Worm (Caenorhabditis elegans) whole organism, late embryonic: ENCODE measurements around the gene fbxa-154.
"Not testable (repeated sequence)": the region's sequence is repeated elsewhere in the genome, so short reads cannot be mapped to it uniquely, and the experiment has no call there.

Experiments used
- C08G9.2 ChIP-seq: sonication (generic microtip); optimal IDR thresholded peaks from 2 replicates; lab custom pipeline; 2016; ENCODE audit warnings: mild to moderate bottlenecking, missing genetic modification characterization, moderate library complexity, missing compliant biosample characterization
- K02D7.2 ChIP-seq: sonication (generic microtip); optimal IDR thresholded peaks from 2 replicates; lab custom pipeline; 2017; ENCODE audit warnings: mild to moderate bottlenecking, missing genetic modification characterization, missing compliant biosample characterization
- T23F11.4 ChIP-seq: fragments of 200-800 bp; sonication (Bioruptor generic); optimal IDR thresholded peaks from 2 replicates; lab custom pipeline; 2018; ENCODE audit warnings: mild to moderate bottlenecking, missing genetic modification characterization, missing compliant biosample characterization
- ahr-1 ChIP-seq: sonication (generic microtip); optimal IDR thresholded peaks from 2 replicates; lab custom pipeline; 2016; ENCODE audit warnings: missing genetic modification characterization, missing compliant biosample characterization
- ama-1 ChIP-seq: fragments of 150-350 bp; optimal IDR thresholded peaks from 2 replicates; lab custom pipeline; 2014
- ceh-18 ChIP-seq: sonication (generic microtip); optimal IDR thresholded peaks from 2 replicates; lab custom pipeline; 2016; ENCODE audit warnings: missing genetic modification characterization, missing compliant biosample characterization
- ceh-2 ChIP-seq: sonication (generic microtip); optimal IDR thresholded peaks from 2 replicates; lab custom pipeline; 2016; ENCODE audit warnings: missing genotype, missing genetic modification characterization, missing compliant biosample characterization
- ceh-22 ChIP-seq: sonication (generic microtip); optimal IDR thresholded peaks from 2 replicates; lab custom pipeline; 2017; ENCODE audit warnings: missing biosample characterization, missing genetic modification characterization
- ceh-24 ChIP-seq: sonication (generic microtip); optimal IDR thresholded peaks from 2 replicates; lab custom pipeline; 2016; ENCODE audit warnings: mild to moderate bottlenecking, missing genetic modification characterization, missing compliant biosample characterization
- ceh-45 ChIP-seq: fragments of 200-800 bp; sonication (Bioruptor generic); IDR thresholded peaks from 2 replicates; pipeline ENCODE4 v1.3.6; 2022; ENCODE audit warnings: missing genetic modification reagents, missing genetic modification characterization, missing compliant biosample characterization
- ceh-48 ChIP-seq: sonication (generic microtip); optimal IDR thresholded peaks from 2 replicates; lab custom pipeline; 2016; ENCODE audit warnings: missing genetic modification characterization, inconsistent platforms, missing compliant biosample characterization
- ceh-6 ChIP-seq: fragments of 200-800 bp; sonication (Bioruptor generic); optimal IDR thresholded peaks from 2 replicates; lab custom pipeline; 2018; ENCODE audit warnings: mild to moderate bottlenecking, missing genetic modification characterization, missing compliant biosample characterization
- ceh-9 ChIP-seq: sonication (generic microtip); optimal IDR thresholded peaks from 2 replicates; lab custom pipeline; 2016; ENCODE audit warnings: mild to moderate bottlenecking, missing genetic modification characterization, inconsistent platforms, missing compliant biosample characterization
- che-1 ChIP-seq: sonication (generic microtip); optimal IDR thresholded peaks from 2 replicates; lab custom pipeline; 2016; ENCODE audit warnings: mild to moderate bottlenecking, missing genetic modification characterization, missing compliant biosample characterization
- dmd-4 ChIP-seq: sonication (generic microtip); optimal IDR thresholded peaks from 2 replicates; lab custom pipeline; 2016; ENCODE audit warnings: borderline replicate concordance, missing genetic modification characterization, missing compliant biosample characterization
- ets-4 ChIP-seq: sonication (generic microtip); optimal IDR thresholded peaks from 2 replicates; lab custom pipeline; 2016; ENCODE audit warnings: missing genetic modification characterization, missing compliant biosample characterization
- hlh-13 ChIP-seq: fragments of 200-800 bp; sonication (Bioruptor generic); optimal IDR thresholded peaks from 2 replicates; lab custom pipeline; 2018; ENCODE audit warnings: mild to moderate bottlenecking, missing genetic modification characterization, missing compliant biosample characterization
- hlh-30 ChIP-seq: sonication (generic microtip); optimal IDR thresholded peaks from 2 replicates; lab custom pipeline; 2017; ENCODE audit warnings: antibody characterized with exemption, missing genetic modification characterization, missing compliant biosample characterization; ENCODE audit not compliant: insufficient read depth
- hlh-6 ChIP-seq: sonication (generic microtip); optimal IDR thresholded peaks from 2 replicates; lab custom pipeline; 2016; ENCODE audit warnings: missing genotype, missing genetic modification characterization, missing compliant biosample characterization
- hlh-8 ChIP-seq: sonication (generic microtip); optimal IDR thresholded peaks from 2 replicates; lab custom pipeline; 2016; ENCODE audit warnings: missing genotype, missing genetic modification characterization, missing compliant biosample characterization
- madf-2 ChIP-seq: sonication (generic microtip); optimal IDR thresholded peaks from 2 replicates; lab custom pipeline; 2017; ENCODE audit warnings: missing genetic modification characterization, missing compliant biosample characterization
- nfya-1 ChIP-seq: sonication (generic microtip); optimal IDR thresholded peaks from 2 replicates; lab custom pipeline; 2017; ENCODE audit warnings: missing genetic modification characterization, mild to moderate bottlenecking, missing compliant biosample characterization, antibody characterized with exemption, moderate library complexity
- nhr-11 ChIP-seq: fragments of 150-350 bp; optimal IDR thresholded peaks from 2 replicates; lab custom pipeline; 2014; ENCODE audit warnings: missing biosample characterization, missing genetic modification characterization
- pat-9 ChIP-seq: fragments of 200-800 bp; sonication (Bioruptor generic); optimal IDR thresholded peaks from 2 replicates; lab custom pipeline; 2018; ENCODE audit warnings: mild to moderate bottlenecking, missing genetic modification characterization, moderate library complexity, missing compliant biosample characterization
- pha-2 ChIP-seq: sonication (generic microtip); optimal IDR thresholded peaks from 2 replicates; lab custom pipeline; 2017; ENCODE audit warnings: mild to moderate bottlenecking, missing genetic modification characterization, missing compliant biosample characterization
- pqm-1 ChIP-seq: sonication (generic microtip); optimal IDR thresholded peaks from 2 replicates; lab custom pipeline; 2016; ENCODE audit warnings: missing genetic modification characterization, missing compliant biosample characterization
- rnt-1 ChIP-seq: sonication (generic microtip); optimal IDR thresholded peaks from 2 replicates; lab custom pipeline; 2016; ENCODE audit warnings: missing genetic modification characterization, missing compliant biosample characterization
- syd-9 ChIP-seq: sonication (generic microtip); optimal IDR thresholded peaks from 2 replicates; lab custom pipeline; 2016; ENCODE audit warnings: mild to moderate bottlenecking, missing genetic modification characterization, moderate library complexity, missing compliant biosample characterization
- tbx-2 ChIP-seq: sonication (generic microtip); optimal IDR thresholded peaks from 2 replicates; lab custom pipeline; 2016; ENCODE audit warnings: missing genetic modification characterization, missing compliant biosample characterization
- tbx-7 ChIP-seq: sonication (generic microtip); optimal IDR thresholded peaks from 2 replicates; lab custom pipeline; 2016; ENCODE audit warnings: missing genotype, missing genetic modification characterization, missing compliant biosample characterization
- unc-55 ChIP-seq: sonication (generic microtip); optimal IDR thresholded peaks from 2 replicates; lab custom pipeline; 2017; ENCODE audit warnings: missing biosample characterization, missing genetic modification reagents, missing genetic modification characterization
- unc-86 ChIP-seq: sonication (generic microtip); optimal IDR thresholded peaks from 2 replicates; lab custom pipeline; 2016; ENCODE audit warnings: missing genetic modification characterization, missing compliant biosample characterization
- ztf-16 ChIP-seq: sonication (generic microtip); optimal IDR thresholded peaks from 2 replicates; lab custom pipeline; 2017; ENCODE audit warnings: missing genetic modification characterization, missing compliant biosample characterization

The fbxa-154 gene

DNA sequence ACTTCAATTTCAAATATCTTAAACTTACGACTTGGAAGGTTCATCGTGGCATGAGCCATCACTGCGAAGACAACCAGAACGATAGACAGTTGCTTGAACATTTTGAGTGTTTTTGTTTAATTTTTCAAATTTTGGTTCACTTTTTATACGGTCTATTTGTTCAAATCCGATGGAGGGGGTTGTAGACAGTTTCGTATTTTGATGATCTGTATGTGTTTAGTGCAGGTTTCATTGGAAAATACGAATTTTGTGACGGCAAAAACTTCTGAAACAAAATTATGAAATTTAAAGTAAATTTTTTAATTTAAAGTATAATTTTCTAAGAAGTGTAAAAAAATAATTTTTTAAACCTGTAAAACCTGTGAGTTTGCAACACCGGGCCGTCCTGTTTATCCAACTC is 38.2 kb upstream of the fbxa-154 start, which contains the start of gene C55A1.4:
Gene C55A1.4 (minus strand): TSS at position 101 of the 400 bp plus-strand sequence.
- not testable (repeated sequence) for TF ChIP-seq unc-55 (GFP tag; lab: Kevin White, UChicago); syd-9 (tag; lab: Kevin White, UChicago); ceh-48

DNA sequence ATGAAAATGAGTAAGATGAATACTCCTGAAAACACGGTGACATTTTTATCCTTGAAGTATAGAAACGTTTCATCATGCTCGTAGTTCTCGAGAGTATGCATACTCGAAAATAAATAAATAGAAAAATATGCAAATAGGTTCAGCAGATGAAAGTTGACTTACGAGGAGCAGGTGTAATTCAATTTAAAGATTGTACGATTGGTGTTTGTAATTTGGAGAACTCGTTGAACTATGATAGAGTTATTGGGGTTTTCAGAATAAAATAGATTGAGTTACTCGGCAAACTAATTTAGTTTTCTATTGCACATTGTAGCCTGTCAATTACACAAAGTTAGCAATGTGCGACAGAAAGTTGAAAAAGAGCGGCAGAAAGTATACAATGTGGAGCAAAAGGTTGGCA is 33.9 kb upstream of the fbxa-154 start, which contains the start of gene srz-44:
Gene srz-44 (minus strand): TSS at position 101 of the 400 bp plus-strand sequence.
- TF ChIP-seq pqm-1 (tag; lab: Kevin White, UChicago) (no peak), K02D7.2 (tag; lab: Kevin White, UChicago) (no peak), ceh-18 (tag; lab: Kevin White, UChicago) (no peak), pha-2 (no peak)

DNA sequence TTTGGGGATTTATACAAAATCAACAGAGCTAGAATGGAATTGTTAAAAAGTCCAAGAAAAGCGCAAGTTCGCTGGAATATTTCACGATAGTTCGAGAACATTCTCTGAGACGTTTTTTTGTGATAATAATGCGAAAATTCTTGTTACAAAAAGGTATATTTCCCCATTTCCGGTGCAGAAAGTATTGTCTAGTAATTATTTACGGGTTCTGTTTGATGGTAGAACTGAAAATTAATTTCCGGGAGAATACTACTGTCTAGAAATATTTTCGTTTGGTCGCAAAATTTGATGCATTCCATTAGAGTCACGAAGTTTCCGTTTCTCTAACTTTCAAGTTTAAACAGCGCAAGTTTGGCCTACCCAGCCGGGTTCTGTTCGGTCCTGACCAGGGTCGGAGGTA is 24.6 kb upstream of the fbxa-154 start, which contains the start of gene str-248:
Gene str-248 (minus strand): TSS at position 101 of the 400 bp plus-strand sequence.
- TF ChIP-seq che-1 (no peak), syd-9 (tag; lab: Kevin White, UChicago) (no peak), pha-2 (no peak), hlh-30 (tag; lab: Kevin White, UChicago) (no peak), tbx-2 (tag; lab: Kevin White, UChicago) (no peak), ceh-45 (GFP tag; lab: Robert Waterston, UW) (no peak), tbx-7 (no peak), ama-1 (lab: Kevin White, UChicago) (no peak), madf-2 (tag; lab: Kevin White, UChicago) (no peak), dmd-4 (no peak), rnt-1 (no peak), pqm-1 (tag; lab: Kevin White, UChicago) (no peak), ahr-1 (no peak), hlh-13 (GFP tag; lab: Kevin White, UChicago) (no peak), ceh-6 (GFP tag; lab: Kevin White, UChicago) (no peak)
- TF ChIP-seq, all 69 proteins: peak for 0

DNA sequence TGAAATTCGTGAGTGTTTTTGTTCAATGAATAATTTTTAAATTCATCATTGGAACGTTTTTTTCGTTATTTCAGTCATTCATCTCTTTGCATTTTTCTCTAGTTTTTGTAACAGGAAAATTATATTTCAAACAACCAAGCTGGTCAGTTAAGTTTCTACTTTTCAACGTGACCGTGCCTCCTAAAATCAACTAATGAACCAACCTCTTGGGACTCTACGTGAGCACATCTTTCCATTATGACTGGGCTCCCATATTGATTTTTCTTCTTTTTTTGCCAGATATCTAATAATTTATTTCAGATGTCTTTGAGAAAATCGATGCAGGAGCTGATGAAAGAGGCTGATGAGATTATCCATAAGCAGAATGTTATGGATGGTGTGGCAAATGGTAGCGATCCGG is 20.6 kb upstream of the fbxa-154 start, which contains the start of gene C55A1.11:
Gene C55A1.11 (plus strand): TSS at position 301 of the 400 bp plus-strand sequence.
- no peak for TF ChIP-seq unc-86
- no peak for TF ChIP-seq ceh-2 (tag; lab: Kevin White, UChicago)
- TF ChIP-seq ztf-16 (tag; lab: Kevin White, UChicago), result no peak
- TF ChIP-seq T23F11.4, result no peak
- no peak for TF ChIP-seq pat-9 (tag; lab: Kevin White, UChicago)
- no peak for TF ChIP-seq ceh-24 (tag; lab: Kevin White, UChicago)

DNA sequence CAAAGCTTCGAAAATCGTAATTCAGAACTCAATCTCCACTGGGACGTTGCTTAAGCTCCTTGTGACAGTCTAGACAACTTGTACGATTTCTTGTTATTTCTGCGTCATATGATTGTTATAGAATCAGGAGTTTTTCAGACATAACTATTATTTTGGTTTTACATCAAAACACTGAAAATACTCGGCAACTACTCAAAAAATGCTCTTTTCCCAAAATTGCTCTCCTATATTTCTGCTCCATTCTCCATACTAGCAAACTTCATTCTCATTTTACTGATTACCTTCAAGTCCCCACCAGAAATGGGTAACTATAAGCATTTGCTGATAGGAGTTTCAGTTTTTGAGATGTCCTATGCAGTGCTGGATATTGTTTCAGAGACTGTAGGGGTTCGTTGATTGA is 16.6 kb upstream of the fbxa-154 start, which contains the start of gene C55A1.1:
Gene C55A1.1 (plus strand): TSS at position 301 of the 400 bp plus-strand sequence.
- TF ChIP-seq C08G9.2, result no peak
- TF ChIP-seq hlh-6 (tag; lab: Kevin White, UChicago), result no peak
- TF ChIP-seq nfya-1 (tag; lab: Kevin White, UChicago), result no peak
- TF ChIP-seq nhr-11 (tag; lab: Kevin White, UChicago), result no peak
- TF ChIP-seq ceh-22 (tag; lab: Kevin White, UChicago), result no peak
- TF ChIP-seq madf-2 (tag; lab: Kevin White, UChicago), result no peak
- no peak for TF ChIP-seq hlh-8
- no peak for TF ChIP-seq dmd-4
- TF ChIP-seq unc-55 (GFP tag; lab: Kevin White, UChicago), result no peak
- no peak for TF ChIP-seq ceh-9 (tag; lab: Kevin White, UChicago)

DNA sequence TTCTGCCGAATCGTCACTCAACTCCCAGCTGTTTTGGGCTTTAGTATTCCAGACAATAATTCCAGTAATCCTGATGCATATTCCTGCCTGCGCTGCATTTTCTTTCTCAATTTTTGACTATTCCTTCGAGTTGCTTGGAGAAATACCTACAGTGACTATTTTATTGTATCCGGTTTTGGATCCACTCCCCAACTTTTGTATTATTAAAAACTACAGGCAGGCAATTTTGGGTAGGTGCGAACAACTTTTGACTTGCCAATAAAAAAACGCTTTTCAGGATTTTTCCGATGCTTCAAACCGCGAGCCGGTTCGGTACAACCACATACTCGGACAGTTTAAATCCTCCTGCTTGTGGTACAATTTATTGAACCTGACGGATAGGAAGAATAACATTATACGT is 9.6 kb upstream of the fbxa-154 start:
- TF ChIP-seq hlh-30 (tag; lab: Kevin White, UChicago), result no peak
- TF ChIP-seq ets-4, result no peak
- TF ChIP-seq, all 69 proteins: peak for 0
